Fruit fly (Drosophila melanogaster): ENCODE data around the gene Sfp24F.

DNA sequence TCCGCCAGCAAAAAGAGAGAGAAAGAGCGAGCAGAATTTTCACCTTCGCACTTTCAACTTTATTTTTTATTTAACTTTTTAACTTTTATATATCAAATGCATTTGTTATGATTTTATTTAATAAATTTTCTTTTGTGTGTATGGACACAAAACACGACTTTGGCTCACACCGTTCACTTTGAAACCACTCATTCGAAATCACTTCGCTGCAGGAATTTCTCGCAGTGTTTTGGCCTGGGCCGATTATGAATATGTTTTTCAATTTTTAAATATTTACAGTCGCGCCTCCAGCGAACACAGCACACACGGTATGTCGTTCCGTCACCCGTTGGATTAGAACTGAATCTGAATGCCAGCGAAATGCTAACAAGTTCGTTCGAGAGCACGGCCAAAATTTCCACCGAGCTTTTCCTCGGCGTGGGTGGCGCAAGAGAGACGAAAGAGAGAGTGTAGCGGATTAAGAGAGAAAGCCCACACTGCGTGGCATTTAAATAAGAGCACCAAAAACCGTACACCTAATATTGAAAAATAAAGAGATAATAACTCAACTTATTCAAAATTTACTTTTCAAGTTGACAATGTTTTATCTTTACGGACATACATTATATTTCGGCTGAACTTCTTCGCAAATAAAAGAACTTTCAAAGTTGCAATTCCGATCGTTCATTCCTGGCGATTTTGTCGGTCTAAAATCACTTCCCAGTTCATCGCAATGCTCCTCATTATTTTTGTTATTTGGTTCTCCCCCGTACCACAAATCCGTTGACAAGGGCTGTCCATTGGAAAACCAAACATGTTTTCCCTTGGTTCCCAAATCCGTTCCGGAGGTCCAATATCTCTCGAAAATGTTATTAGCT lies 751 bp downstream of the Sfp24F start, which contains the start of gene CG15431:
- TF ChIP-seq Sin3A (optimal IDR thresholded peaks at IDR 0.05) (no peak), insv (optimal IDR thresholded peaks at IDR 0.05) (no peak), h (optimal IDR thresholded peaks at IDR 0.05) (no peak), psq (optimal IDR thresholded peaks at IDR 0.05) (no peak), Myc (optimal IDR thresholded peaks at IDR 0.05) (no peak), ttk (optimal IDR thresholded peaks at IDR 0.05) (no peak)
